Worm (Caenorhabditis elegans): Measurements from ENCODE around the gene F48B9.1.

The F48B9.1 gene

DNA sequence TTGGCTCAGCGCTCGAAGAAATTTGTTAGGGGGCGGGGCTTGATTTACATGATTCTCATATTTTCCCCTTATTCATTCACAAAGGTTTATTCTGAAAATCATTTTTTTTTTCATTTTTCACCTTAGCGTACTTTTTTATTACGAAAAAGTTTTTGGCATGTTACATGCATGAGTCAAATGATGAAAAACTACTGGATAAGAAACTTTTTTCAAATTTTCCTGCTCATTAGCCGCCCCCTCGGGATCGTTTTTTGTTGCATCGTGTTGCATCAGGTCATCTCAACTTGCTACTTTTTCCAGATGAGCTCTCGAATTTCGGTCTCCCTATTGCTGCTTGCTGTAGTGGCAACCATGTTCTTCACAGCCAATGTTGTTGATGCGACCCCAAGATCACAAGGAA is 17.6 kb upstream of the F48B9.1 start, which contains the start of gene pdf-2:
Gene pdf-2 (plus strand): TSS at position 301 of the 400 bp plus-strand sequence.
- TF ChIP-seq ztf-4 (tag; optimal IDR thresholded peaks at IDR 0.05) (no peak), pha-4 (tag; optimal IDR thresholded peaks at IDR 0.05) (no peak), nhr-12 (tag; optimal IDR thresholded peaks at IDR 0.05) (no peak), fkh-10 (GFP tag; optimal IDR thresholded peaks at IDR 0.05) (no peak), ceh-28 (tag; optimal IDR thresholded peaks at IDR 0.05) (no peak), jun-1 (tag; optimal IDR thresholded peaks at IDR 0.05) (no peak), hmg-11 (tag; optimal IDR thresholded peaks at IDR 0.05) (no peak), sea-2 (GFP tag; optimal IDR thresholded peaks at IDR 0.05) (no peak), elt-3 (tag; optimal IDR thresholded peaks at IDR 0.05) (no peak), unc-39 (tag; optimal IDR thresholded peaks at IDR 0.05) (no peak), ZK546.5 (tag; optimal IDR thresholded peaks at IDR 0.05) (no peak), aly-2 (tag; optimal IDR thresholded peaks at IDR 0.05) (no peak), nhr-43 (tag; optimal IDR thresholded peaks at IDR 0.05; ENCODE audit: poor library complexity, severe bottlenecking) (no peak), nhr-11 (tag; optimal IDR thresholded peaks at IDR 0.05) (no peak), elt-2 (tag; optimal IDR thresholded peaks at IDR 0.05) (no peak), mml-1 (tag; optimal IDR thresholded peaks at IDR 0.05) (no peak), ama-1 (optimal IDR thresholded peaks at IDR 0.05) (no peak), egl-5 (tag; optimal IDR thresholded peaks at IDR 0.05) (no peak), daf-12 (tag; optimal IDR thresholded peaks at IDR 0.05) (no peak), ceh-9 (tag; optimal IDR thresholded peaks at IDR 0.05) (no peak)

DNA sequence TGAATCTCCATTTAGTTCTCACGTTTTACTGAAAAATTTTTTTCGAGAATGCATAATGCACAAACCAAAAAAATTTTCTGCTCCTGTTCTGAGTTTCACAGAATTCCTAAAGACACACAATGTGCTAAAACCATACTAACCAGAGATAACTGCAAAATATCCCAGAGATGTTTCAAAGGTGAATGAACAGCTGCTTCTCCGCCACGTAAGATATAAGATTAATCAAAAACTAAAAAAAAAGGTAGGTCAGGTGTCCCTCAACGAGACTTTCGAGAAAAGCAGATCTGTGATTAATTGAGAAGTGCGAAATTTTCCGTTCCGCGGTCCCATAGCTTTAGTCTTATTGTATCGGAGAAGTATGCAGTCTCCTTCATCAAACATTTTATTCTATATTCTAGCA is 15.9 kb upstream of the F48B9.1 start, which contains the start of gene F48B9.3:
Gene F48B9.3 (plus strand): TSS at position 301 of the 400 bp plus-strand sequence.
- TF ChIP-seq unc-39 (tag; optimal IDR thresholded peaks at IDR 0.05) (no peak), pqm-1 (tag; optimal IDR thresholded peaks at IDR 0.05) (no peak), nhr-25 (tag; optimal IDR thresholded peaks at IDR 0.05) (no peak), snpc-4 (tag; optimal IDR thresholded peaks at IDR 0.05) (no peak), pha-4 (tag; optimal IDR thresholded peaks at IDR 0.05) (no peak), mml-1 (tag; optimal IDR thresholded peaks at IDR 0.05) (no peak), ceh-16 (tag; optimal IDR thresholded peaks at IDR 0.05) (no peak), R02D3.7 (tag; optimal IDR thresholded peaks at IDR 0.05) (no peak), nhr-23 (tag; optimal IDR thresholded peaks at IDR 0.05) (no peak), fos-1 (tag; optimal IDR thresholded peaks at IDR 0.05) (no peak), nhr-11 (tag; optimal IDR thresholded peaks at IDR 0.05) (no peak), nhr-43 (tag; optimal IDR thresholded peaks at IDR 0.05; ENCODE audit: poor library complexity, severe bottlenecking) (no peak), fkh-10 (GFP tag; optimal IDR thresholded peaks at IDR 0.05) (no peak), elt-1 (tag; optimal IDR thresholded peaks at IDR 0.05) (no peak), eor-1 (tag; optimal IDR thresholded peaks at IDR 0.05) (no peak), ceh-82 (tag; optimal IDR thresholded peaks at IDR 0.05) (no peak), nhr-237 (tag; optimal IDR thresholded peaks at IDR 0.05) (no peak), elt-3 (tag; optimal IDR thresholded peaks at IDR 0.05) (no peak)

DNA sequence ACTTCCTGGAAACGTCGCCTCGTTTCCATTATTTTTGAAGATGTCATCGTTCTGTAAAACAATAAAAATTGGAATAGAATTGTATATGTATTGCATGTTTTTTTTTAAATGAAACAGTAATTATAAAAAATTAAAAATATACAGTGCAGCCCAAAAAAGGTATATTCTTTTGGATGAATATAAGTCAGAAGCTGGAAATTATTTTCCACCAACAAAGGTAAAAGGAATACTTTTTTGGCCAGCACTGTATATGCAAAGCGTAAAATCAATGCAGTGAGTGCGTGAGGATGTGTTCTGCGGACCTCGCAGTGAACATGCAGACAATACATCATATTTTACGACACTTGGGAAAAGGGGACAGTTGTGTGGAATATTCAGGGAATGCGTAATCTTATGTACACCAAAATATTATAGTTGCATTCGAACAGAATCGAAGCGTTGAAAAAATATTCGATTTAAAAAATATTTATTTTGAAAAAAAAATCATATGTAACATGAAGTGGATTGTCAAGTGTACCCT is 4.3 kb upstream of the F48B9.1 start, which contains the start of gene F48B9.8:
Gene F48B9.8 (minus strand): TSS at position 51 of the 520 bp plus-strand sequence.
- no peak for TF ChIP-seq ceh-28 (tag; optimal IDR thresholded peaks at IDR 0.05)
- peak; percentile 56 for TF ChIP-seq pha-4 (tag; optimal IDR thresholded peaks at IDR 0.05)
- no peak for TF ChIP-seq lin-39 (tag; optimal IDR thresholded peaks at IDR 0.05)
- no peak for TF ChIP-seq sea-2 (GFP tag; optimal IDR thresholded peaks at IDR 0.05)
- TF ChIP-seq egl-27 (tag; optimal IDR thresholded peaks at IDR 0.05): no peak
- TF ChIP-seq nhr-11 (tag; optimal IDR thresholded peaks at IDR 0.05): no peak
- peak; percentile 16 for TF ChIP-seq hmg-11 (tag; optimal IDR thresholded peaks at IDR 0.05)
- TF ChIP-seq fos-1 (tag; optimal IDR thresholded peaks at IDR 0.05): no peak
- no peak for TF ChIP-seq nhr-12 (tag; optimal IDR thresholded peaks at IDR 0.05)
- peak; percentile 4 for TF ChIP-seq elt-2 (tag; optimal IDR thresholded peaks at IDR 0.05)

DNA sequence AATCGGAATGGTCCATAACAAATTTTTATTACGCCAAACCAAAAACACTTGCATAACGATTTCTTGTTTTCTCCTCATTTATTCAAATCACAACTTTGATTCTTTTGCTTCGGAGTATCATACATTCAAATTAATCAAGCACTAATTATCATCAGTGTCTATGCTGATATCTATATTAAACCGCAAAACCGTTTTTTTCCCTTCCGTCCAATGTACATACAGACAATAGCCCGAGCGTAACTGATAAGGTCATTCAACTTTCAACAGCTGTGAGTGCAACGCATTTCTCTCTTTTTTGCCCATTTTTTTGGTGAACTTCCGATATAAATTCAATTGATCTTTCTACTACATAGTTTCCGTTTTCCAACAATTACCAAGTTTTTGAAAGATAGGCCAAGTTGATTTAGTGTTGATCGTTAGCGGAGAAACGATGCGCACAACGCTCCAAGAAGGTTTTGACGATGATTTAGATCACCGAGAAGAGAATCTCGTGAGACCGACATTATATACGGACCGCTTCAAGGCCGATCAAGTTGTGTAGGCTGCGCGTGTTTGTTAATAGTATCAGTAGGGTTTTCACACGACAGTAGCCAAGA is 2.9 kb upstream of the F48B9.1 start:
- TF ChIP-seq sea-2 (GFP tag; optimal IDR thresholded peaks at IDR 0.05) (no peak), daf-12 (tag; optimal IDR thresholded peaks at IDR 0.05) (no peak), nhr-23 (tag; optimal IDR thresholded peaks at IDR 0.05) (no peak), elt-2 (tag; optimal IDR thresholded peaks at IDR 0.05) (peak; percentile 67), egl-5 (tag; optimal IDR thresholded peaks at IDR 0.05) (no peak), elt-3 (tag; optimal IDR thresholded peaks at IDR 0.05) (no peak), jun-1 (tag; optimal IDR thresholded peaks at IDR 0.05) (no peak), fos-1 (tag; optimal IDR thresholded peaks at IDR 0.05) (no peak)
